Worm (Caenorhabditis elegans) whole organism, L4 larva: ENCODE measurements around the gene cah-1.

Source experiments
- F44E2.7 ChIP-seq: fragments of 200-800 bp; sonication (Bioruptor generic); IDR thresholded peaks from 2 replicates; pipeline ENCODE4 v2.1.2; 2022; ENCODE audit warnings: missing genetic modification characterization, missing compliant biosample characterization
- R02D3.7 ChIP-seq: fragments of 150-350 bp; sonication (generic microtip); optimal IDR thresholded peaks from 3 replicates; lab custom pipeline; 2014; ENCODE audit warnings: missing biosample characterization, missing genetic modification characterization
- T20F7.1 ChIP-seq: fragments of 200-800 bp; sonication (Bioruptor generic); optimal IDR thresholded peaks from 2 replicates; lab custom pipeline; 2018; ENCODE audit warnings: mild to moderate bottlenecking, missing genetic modification characterization, missing compliant biosample characterization
- Y105C5A.15 ChIP-seq: fragments of 200-800 bp; sonication (Bioruptor generic); IDR thresholded peaks from 2 replicates; pipeline ENCODE4 v1.3.6; 2022; ENCODE audit warnings: missing genetic modification characterization, missing compliant biosample characterization
- Y75B8A.6 ChIP-seq: fragments of 200-800 bp; sonication (Bioruptor generic); IDR thresholded peaks from 2 replicates; pipeline ENCODE4 v1.3.6; 2022; ENCODE audit warnings: missing genetic modification reagents, missing genetic modification characterization, missing compliant biosample characterization
- ZK546.5 ChIP-seq, 2 experiments: sonication (generic microtip); optimal IDR thresholded peaks; 2 replicates each; lab custom pipeline; 2017; ENCODE audit warnings: missing biosample characterization in 2 of 2, missing genetic modification characterization in 2 of 2
- aha-1 ChIP-seq: fragments of 150-350 bp; peaks from one replicate; lab custom pipeline; 2014; ENCODE audit warnings: missing biosample characterization, missing genetic modification characterization
- arid-1 ChIP-seq: fragments of 200-800 bp; sonication (Bioruptor generic); conservative IDR thresholded peaks from 2 replicates; pipeline ENCODE4 v1.3.6; 2022; ENCODE audit warnings: missing genetic modification reagents, missing genetic modification characterization, missing compliant biosample characterization
- attf-4 ChIP-seq: sonication (generic microtip); optimal IDR thresholded peaks from 3 replicates; lab custom pipeline; 2017; ENCODE audit warnings: missing biosample characterization, missing genetic modification characterization
- daf-12 ChIP-seq: fragments of 150-350 bp; optimal IDR thresholded peaks from 2 replicates; lab custom pipeline; 2014; ENCODE audit warnings: missing biosample characterization, missing genetic modification reagents, missing genetic modification characterization
- daf-16 ChIP-seq, 3 experiments: sonication (generic microtip); optimal IDR thresholded peaks; 2 replicates each; lab custom pipeline; 2016 to 2017; ENCODE audit warnings: missing genetic modification characterization in 3 of 3, missing genetic modification reagents in 3 of 3, mild to moderate bottlenecking in 2 of 3, missing compliant biosample characterization in 2 of 3, missing biosample characterization in 1 of 3, moderate library complexity in 1 of 3
- daf-8 ChIP-seq: fragments of 200-800 bp; sonication (Bioruptor generic); IDR thresholded peaks from 2 replicates; pipeline ENCODE4 v1.3.6; 2022; ENCODE audit warnings: missing genetic modification characterization, missing compliant biosample characterization
- dmd-6 ChIP-seq: fragments of 200-800 bp; sonication (Bioruptor generic); IDR thresholded peaks from 2 replicates; pipeline ENCODE4 v1.3.6; 2022; ENCODE audit warnings: missing genetic modification reagents, missing genetic modification characterization, missing compliant biosample characterization
- dmd-8 ChIP-seq: fragments of 200-800 bp; sonication (Bioruptor generic); IDR thresholded peaks from 2 replicates; pipeline ENCODE4 v1.3.6; 2022; ENCODE audit warnings: missing genetic modification characterization, missing compliant biosample characterization
- dpl-1 ChIP-seq: fragments of 150-350 bp; optimal IDR thresholded peaks from 2 replicates; lab custom pipeline; 2014; ENCODE audit warnings: missing biosample characterization, missing genetic modification reagents, missing genetic modification characterization
- dve-1 ChIP-seq: sonication (generic microtip); optimal IDR thresholded peaks from 2 replicates; lab custom pipeline; 2017; ENCODE audit warnings: antibody characterized with exemption, mild to moderate bottlenecking, missing genetic modification characterization, missing compliant biosample characterization; ENCODE audit not compliant: insufficient read depth
- hif-1 ChIP-seq, 2 experiments: sonication (generic microtip); optimal IDR thresholded peaks; 2 replicates each; lab custom pipeline; 2016 to 2017; ENCODE audit warnings: missing compliant biosample characterization in 2 of 2, missing genetic modification characterization in 2 of 2, missing genetic modification reagents in 2 of 2, missing genotype in 2 of 2, mild to moderate bottlenecking in 1 of 2
- hlh-11 ChIP-seq: fragments of 200-800 bp; sonication (Bioruptor generic); optimal IDR thresholded peaks from 2 replicates; lab custom pipeline; 2018; ENCODE audit warnings: mild to moderate bottlenecking, missing genetic modification characterization, missing compliant biosample characterization
- hlh-30 ChIP-seq: sonication (generic microtip); optimal IDR thresholded peaks from 2 replicates; lab custom pipeline; 2017; ENCODE audit warnings: antibody characterized with exemption, mild to moderate bottlenecking, missing genetic modification characterization, missing compliant biosample characterization; ENCODE audit not compliant: insufficient read depth
- hmg-1.1 ChIP-seq: fragments of 200-800 bp; sonication (Bioruptor generic); IDR thresholded peaks from 2 replicates; pipeline ENCODE4 v1.3.6; 2022; ENCODE audit warnings: missing genetic modification reagents, missing genetic modification characterization, missing compliant biosample characterization
- lim-7 ChIP-seq: fragments of 200-800 bp; sonication (Bioruptor generic); IDR thresholded peaks from 2 replicates; pipeline ENCODE4 v1.3.6; 2022; ENCODE audit warnings: missing genetic modification characterization, missing compliant biosample characterization
- lin-13 ChIP-seq: fragments of 150-350 bp; optimal IDR thresholded peaks from 2 replicates; lab custom pipeline; 2014; ENCODE audit warnings: missing biosample characterization, missing genetic modification reagents, missing genetic modification characterization
- lin-29 ChIP-seq: fragments of 200-800 bp; sonication (Bioruptor generic); IDR thresholded peaks from 2 replicates; pipeline ENCODE4 v1.3.6; 2022; ENCODE audit warnings: missing genetic modification reagents, missing genetic modification characterization, missing compliant biosample characterization
- lin-38 ChIP-seq: fragments of 200-800 bp; sonication (Bioruptor generic); IDR thresholded peaks from 2 replicates; pipeline ENCODE4 v1.3.6; 2022; ENCODE audit warnings: missing genetic modification reagents, missing genetic modification characterization, missing compliant biosample characterization
- lir-3 ChIP-seq: sonication (generic microtip); optimal IDR thresholded peaks from 2 replicates; lab custom pipeline; 2016; ENCODE audit warnings: mild to moderate bottlenecking, missing genetic modification characterization, missing compliant biosample characterization
- lsy-2 ChIP-seq, 2 experiments: fragments of 150-350 bp in 1 of 2; sonication (generic microtip) in 1 of 2; optimal IDR thresholded peaks; 2 replicates each; lab custom pipeline; 2014 to 2017; ENCODE audit warnings: missing biosample characterization in 2 of 2, missing genetic modification characterization in 2 of 2
- madf-9 ChIP-seq: fragments of 200-800 bp; sonication (Bioruptor generic); conservative IDR thresholded peaks from 2 replicates; pipeline ENCODE4 v1.3.6; 2022; ENCODE audit warnings: missing genetic modification reagents, missing genetic modification characterization, missing compliant biosample characterization
- mdl-1 ChIP-seq, 2 experiments: fragments of 150-350 bp in 1 of 2; sonication (generic microtip) in 1 of 2; optimal IDR thresholded peaks; 2 replicates each; lab custom pipeline; 2014 to 2017; ENCODE audit warnings: missing biosample characterization in 2 of 2, missing genetic modification characterization in 2 of 2
- mxl-3 ChIP-seq: fragments of 200-800 bp; sonication (Bioruptor generic); optimal IDR thresholded peaks from 2 replicates; lab custom pipeline; 2018; ENCODE audit warnings: mild to moderate bottlenecking, missing genetic modification characterization, missing compliant biosample characterization
- nhr-10 ChIP-seq: fragments of 150-350 bp; optimal IDR thresholded peaks from 2 replicates; lab custom pipeline; 2014; ENCODE audit warnings: missing biosample characterization, missing genetic modification characterization
- nhr-102 ChIP-seq: sonication (generic microtip); optimal IDR thresholded peaks from 2 replicates; lab custom pipeline; 2016; ENCODE audit warnings: mild to moderate bottlenecking, missing genetic modification characterization, moderate library complexity, missing compliant biosample characterization
- nhr-28 ChIP-seq: fragments of 150-350 bp; optimal IDR thresholded peaks from 2 replicates; lab custom pipeline; 2014; ENCODE audit warnings: missing biosample characterization, missing genetic modification characterization
- nhr-76 ChIP-seq: fragments of 150-350 bp; optimal IDR thresholded peaks from 2 replicates; lab custom pipeline; 2014; ENCODE audit warnings: missing biosample characterization, missing genetic modification characterization
- nhr-77 ChIP-seq: fragments of 150-350 bp; optimal IDR thresholded peaks from 2 replicates; lab custom pipeline; 2014; ENCODE audit warnings: missing biosample characterization, missing genetic modification characterization
- pha-4 ChIP-seq, 2 experiments: fragments of 150-350 bp in 1 of 2; fragments of 200-800 bp in 1 of 2; sonication (Bioruptor generic) in 1 of 2; IDR thresholded peaks in 1 of 2; optimal IDR thresholded peaks in 1 of 2; 2 replicates each; pipeline versions ENCODE4 v1.3.6 to Lab custom; 2014 to 2022; ENCODE audit warnings: missing genetic modification characterization in 2 of 2, missing genetic modification reagents in 2 of 2, missing biosample characterization in 1 of 2, missing compliant biosample characterization in 1 of 2
- pqm-1 ChIP-seq: sonication (generic microtip); optimal IDR thresholded peaks from 2 replicates; lab custom pipeline; 2017; ENCODE audit warnings: missing biosample characterization, missing genetic modification characterization
- skn-1 ChIP-seq: fragments of 150-350 bp; optimal IDR thresholded peaks from 2 replicates; lab custom pipeline; 2014; ENCODE audit warnings: missing biosample characterization, missing genetic modification characterization
- unc-130 ChIP-seq: sonication (generic microtip); optimal IDR thresholded peaks from 2 replicates; lab custom pipeline; 2016; ENCODE audit warnings: missing genetic modification reagents, missing genetic modification characterization, missing compliant biosample characterization
- unc-62 ChIP-seq, 3 experiments: fragments of 150-350 bp in 1 of 3; sonication (generic microtip); optimal IDR thresholded peaks in 2 of 3; peaks in 1 of 3; 1 replicate in 1 of 3; 2 replicates in 2 of 3; lab custom pipeline; 2014 to 2017; ENCODE audit warnings: missing biosample characterization in 3 of 3, missing genetic modification characterization in 3 of 3, missing genetic modification reagents in 3 of 3, missing genotype in 1 of 3
- zag-1 ChIP-seq: fragments of 150-350 bp; optimal IDR thresholded peaks from 2 replicates; lab custom pipeline; 2014; ENCODE audit warnings: missing biosample characterization, missing genetic modification characterization
- ztf-7 ChIP-seq: fragments of 150-350 bp; optimal IDR thresholded peaks from 2 replicates; lab custom pipeline; 2014; ENCODE audit warnings: missing biosample characterization, missing genetic modification characterization

The cah-1 gene

ce11 chrIII:5078062-5078461 is 7.4 kb downstream of the cah-1 start (continued):
- 0 out of 2 replicates have a peak, but pooled peaks have one; percentile 30 for TF ChIP-seq lin-38 (GFP tag; lab: Robert Waterston, UW)
- TF ChIP-seq ZK546.5 (tag; optimal IDR thresholded peaks at IDR 0.05; lab: Kevin White, UChicago), result no peak
- TF ChIP-seq Y105C5A.15 (GFP tag; lab: Robert Waterston, UW), result no peak
- TF ChIP-seq daf-8, result no peak
- no peak for TF ChIP-seq nhr-76
- TF ChIP-seq skn-1 (tag; lab: Kevin White, UChicago), result no peak
- no peak for TF ChIP-seq arid-1 (GFP tag; lab: Robert Waterston, UW)
- TF ChIP-seq attf-4 (tag; lab: Kevin White, UChicago), result no peak
- TF ChIP-seq lin-13 (GFP tag; lab: Kevin White, UChicago), result no peak
- no peak for TF ChIP-seq F44E2.7 (GFP tag; lab: Robert Waterston, UW)
- peak; percentile 97 for TF ChIP-seq nhr-28
- TF ChIP-seq daf-12, result no peak
- no peak for TF ChIP-seq dmd-8 (GFP tag; lab: Robert Waterston, UW)
- TF ChIP-seq lim-7, result no peak
- no peak for TF ChIP-seq hmg-1.1
- peak; percentile 94 for TF ChIP-seq hlh-11 (tag; lab: Kevin White, UChicago)
- no peak for TF ChIP-seq R02D3.7 (tag; lab: Kevin White, UChicago)
- no peak for TF ChIP-seq lin-29 (GFP tag; lab: Robert Waterston, UW)
- TF ChIP-seq unc-62 (GFP tag; optimal IDR thresholded peaks at IDR 0.05 in 1 of 2; lab: Kevin White, UChicago), result peak in 1 of 2 experiments; percentile 78
- TF ChIP-seq unc-62 (tag; optimal IDR thresholded peaks at IDR 0.05; lab: Kevin White, UChicago), result no peak
- peak; percentile 89 for TF ChIP-seq hlh-30

ce11 chrIII:5077150-5077814 is 8.1 kb downstream of the cah-1 start, which contains the start of gene alh-1:
alh-1 (plus strand) TSS chrIII:5077764.
- no peak for TF ChIP-seq nhr-10 (tag; lab: Kevin White, UChicago)
- no peak for TF ChIP-seq madf-9
- TF ChIP-seq daf-16 (GFP tag; optimal IDR thresholded peaks at IDR 0.05; lab: Kevin White, UChicago), result no peak
- peak; percentile 79 for TF ChIP-seq daf-16 (tag; optimal IDR thresholded peaks at IDR 0.05; lab: Kevin White, UChicago)
- TF ChIP-seq zag-1, result no peak
- no peak for TF ChIP-seq hif-1 (tag; optimal IDR thresholded peaks at IDR 0.05; lab: Kevin White, UChicago)
- TF ChIP-seq lin-29 (GFP tag; lab: Robert Waterston, UW), result no peak
- peak; percentile 35 for TF ChIP-seq nhr-77 (tag; lab: Kevin White, UChicago)
- no peak for TF ChIP-seq nhr-102 (tag; lab: Kevin White, UChicago)
- no peak for TF ChIP-seq Y75B8A.6 (GFP tag; lab: Robert Waterston, UW)
- peak; percentile 73 for TF ChIP-seq dmd-6 (GFP tag; lab: Robert Waterston, UW)
- TF ChIP-seq unc-130 (GFP tag; lab: Kevin White, UChicago), result no peak
- peak; percentile 53 for TF ChIP-seq mxl-3 (GFP tag; lab: Kevin White, UChicago)
- peak in 1 of 2 experiments; percentile 12 for TF ChIP-seq lsy-2 (tag; optimal IDR thresholded peaks at IDR 0.05; lab: Kevin White, UChicago)
- TF ChIP-seq dpl-1 (GFP tag; lab: Kevin White, UChicago), result no peak
- TF ChIP-seq unc-62 (GFP tag; optimal IDR thresholded peaks at IDR 0.05 in 1 of 2; lab: Kevin White, UChicago), result peak in 1 of 2 experiments; percentile 74
- TF ChIP-seq unc-62 (tag; optimal IDR thresholded peaks at IDR 0.05; lab: Kevin White, UChicago), result no peak
- TF ChIP-seq hlh-30, result peak; percentile 21
- TF ChIP-seq T20F7.1 (GFP tag; lab: Kevin White, UChicago), result peak; percentile 12
- peak; percentile 20 for TF ChIP-seq aha-1
- peak in 1 of 2 experiments; percentile 67 for TF ChIP-seq mdl-1 (tag; optimal IDR thresholded peaks at IDR 0.05; lab: Kevin White, UChicago)
- peak; percentile 54 for TF ChIP-seq nhr-28
- peak; percentile 75 for TF ChIP-seq hlh-11 (tag; lab: Kevin White, UChicago)
- TF ChIP-seq pqm-1 (tag; lab: Kevin White, UChicago), result peak; percentile 78
- no peak for TF ChIP-seq pha-4 (GFP tag; IDR thresholded peaks at IDR 0.05; lab: Robert Waterston, UW)
- peak; percentile 23 for TF ChIP-seq pha-4 (tag; optimal IDR thresholded peaks at IDR 0.05; lab: Kevin White, UChicago)
- no peak for TF ChIP-seq ZK546.5 (tag; optimal IDR thresholded peaks at IDR 0.05; lab: Kevin White, UChicago)
- no peak for TF ChIP-seq skn-1 (tag; lab: Kevin White, UChicago)
- TF ChIP-seq dve-1 (tag; lab: Kevin White, UChicago), result peak; percentile 69
- no peak for TF ChIP-seq ztf-7 (tag; lab: Kevin White, UChicago)
- no peak for TF ChIP-seq lir-3 (tag; lab: Kevin White, UChicago)
